Worm (Caenorhabditis elegans) whole organism, late embryonic: ENCODE measurements around the gene Y47D7A.2.

Source experiments
- C38D4.7 ChIP-seq: fragments of 200-800 bp; sonication (Bioruptor generic); optimal IDR thresholded peaks from 2 replicates; lab custom pipeline; 2018; ENCODE audit warnings: mild to moderate bottlenecking, missing genetic modification characterization, moderate library complexity, missing compliant biosample characterization
- ceh-18 ChIP-seq: sonication (generic microtip); optimal IDR thresholded peaks from 2 replicates; lab custom pipeline; 2016; ENCODE audit warnings: missing genetic modification characterization, missing compliant biosample characterization
- eyg-1 ChIP-seq: sonication (generic microtip); optimal IDR thresholded peaks from 2 replicates; lab custom pipeline; 2016; ENCODE audit warnings: missing genotype, missing genetic modification characterization, missing compliant biosample characterization
- hlh-13 ChIP-seq: fragments of 200-800 bp; sonication (Bioruptor generic); optimal IDR thresholded peaks from 2 replicates; lab custom pipeline; 2018; ENCODE audit warnings: mild to moderate bottlenecking, missing genetic modification characterization, missing compliant biosample characterization
- hlh-30 ChIP-seq: sonication (generic microtip); optimal IDR thresholded peaks from 2 replicates; lab custom pipeline; 2017; ENCODE audit warnings: antibody characterized with exemption, missing genetic modification characterization, missing compliant biosample characterization; ENCODE audit not compliant: insufficient read depth
- nhr-11 ChIP-seq: fragments of 150-350 bp; optimal IDR thresholded peaks from 2 replicates; lab custom pipeline; 2014; ENCODE audit warnings: missing biosample characterization, missing genetic modification characterization
- nhr-232 ChIP-seq: sonication (generic microtip); optimal IDR thresholded peaks from 2 replicates; lab custom pipeline; 2016; ENCODE audit warnings: missing genetic modification characterization, missing compliant biosample characterization
- pha-4 ChIP-seq: fragments of 150-350 bp; optimal IDR thresholded peaks from 2 replicates; lab custom pipeline; 2018; ENCODE audit warnings: missing biosample characterization, missing genetic modification reagents, missing genetic modification characterization

- no peak for TF ChIP-seq hlh-30 (tag; lab: Kevin White, UChicago)
- TF ChIP-seq C38D4.7 (GFP tag; lab: Kevin White, UChicago): no peak
- no peak for TF ChIP-seq nhr-232
- TF ChIP-seq pha-4: no peak
- no peak for TF ChIP-seq hlh-13 (GFP tag; lab: Kevin White, UChicago)
- TF ChIP-seq nhr-11: no peak
- TF ChIP-seq eyg-1 (tag; lab: Kevin White, UChicago): no peak
- TF ChIP-seq ceh-18: no peak
Measured at ce11 chrV:4432783-4433237, 12.7 kb downstream of the Y47D7A.2 start, which contains the start of gene Y47D7A.15.
